Fruit fly (Drosophila melanogaster): Measurements from ENCODE around the gene CG11317.

Gene CG11317

dm6 chr3R:31064653-31065322 lies 32.3 kb downstream of the CG11317 start, which contains the start of gene Sox100B (continued):
- no peak for TF ChIP-seq Sry-β (GFP tag; optimal IDR thresholded peaks at IDR 0.05)
- TF ChIP-seq bab2 (GFP tag; optimal IDR thresholded peaks at IDR 0.05) = peak; percentile 36
- TF ChIP-seq D19A (tag; optimal IDR thresholded peaks at IDR 0.05) = peak; percentile 78
- no peak for TF ChIP-seq CHES-1-like (GFP tag; optimal IDR thresholded peaks at IDR 0.05)
- no peak for TF ChIP-seq CG7928 (GFP tag; optimal IDR thresholded peaks at IDR 0.05)
- no peak for TF ChIP-seq CG11247 (GFP tag; IDR thresholded peaks at IDR 0.05)
- TF ChIP-seq CG14965 (GFP tag; optimal IDR thresholded peaks at IDR 0.05; ENCODE audit: borderline replicate concordance) = no peak
- no peak for TF ChIP-seq dm (GFP tag; optimal IDR thresholded peaks at IDR 0.05)
- peak; percentile 78 for TF ChIP-seq fd96Cb (tag; optimal IDR thresholded peaks at IDR 0.05)
- 0 out of 2 replicates have a peak, but pooled peaks have one; percentile 13 for TF ChIP-seq CG9932 (GFP tag; IDR thresholded peaks at IDR 0.05)
- peak; percentile 64 for TF ChIP-seq Chrac-16 (GFP tag; optimal IDR thresholded peaks at IDR 0.05)
- TF ChIP-seq stc (GFP tag; IDR thresholded peaks at IDR 0.05) = 0 out of 2 replicates have a peak, but pooled peaks have one; percentile 54
- no peak for TF ChIP-seq Tbp (GFP tag; optimal IDR thresholded peaks at IDR 0.05)
- TF ChIP-seq HLH54F (GFP tag; optimal IDR thresholded peaks at IDR 0.05) = no peak
- TF ChIP-seq Abd-B (GFP tag; optimal IDR thresholded peaks at IDR 0.05) = peak; percentile 43
- TF ChIP-seq ap (GFP tag; IDR thresholded peaks at IDR 0.05) = peak; percentile 24; the same call in 1 of the 2 replicates
- TF ChIP-seq hbn (GFP tag; IDR thresholded peaks at IDR 0.05; ENCODE audit: partially characterized antibody) = no peak
- TF ChIP-seq Doc3 (GFP tag; IDR thresholded peaks at IDR 0.05; ENCODE audit: partially characterized antibody) = no peak
- TF ChIP-seq CoRest (tag; optimal IDR thresholded peaks at IDR 0.05) = peak; percentile 75
- TF ChIP-seq nau (GFP tag; optimal IDR thresholded peaks at IDR 0.05) = no peak
- no peak for TF ChIP-seq nom (GFP tag; optimal IDR thresholded peaks at IDR 0.05)
- TF ChIP-seq Fer2 (tag; optimal IDR thresholded peaks at IDR 0.05) = no peak
- TF ChIP-seq sd (tag; optimal IDR thresholded peaks at IDR 0.05) = no peak
- peak; percentile 26 for TF ChIP-seq CG10462 (GFP tag; optimal IDR thresholded peaks at IDR 0.05)
- TF ChIP-seq amos (GFP tag; IDR thresholded peaks at IDR 0.05; ENCODE audit: partially characterized antibody) = no peak
- peak; percentile 70 for TF ChIP-seq Blimp-1 (GFP tag; optimal IDR thresholded peaks at IDR 0.05)
- TF ChIP-seq TFAM (GFP tag; optimal IDR thresholded peaks at IDR 0.05) = no peak
- peak; percentile 76 for TF ChIP-seq E2f1 (GFP tag; IDR thresholded peaks at IDR 0.05)
- TF ChIP-seq CG8478 (optimal IDR thresholded peaks at IDR 0.05) = no peak
- TF ChIP-seq Scr (GFP tag; IDR thresholded peaks at IDR 0.05; ENCODE audit: partially characterized antibody) = no peak
- no peak for TF ChIP-seq CG11456 (GFP tag; IDR thresholded peaks at IDR 0.05)
- no peak for TF ChIP-seq wdn (GFP tag; IDR thresholded peaks at IDR 0.05)
- peak; percentile 63; the same call in 2 of the 3 replicates for TF ChIP-seq tgo (GFP tag; IDR thresholded peaks at IDR 0.05)
- TF ChIP-seq CG12299 (tag; optimal IDR thresholded peaks at IDR 0.05) = no peak
- TF ChIP-seq ham (GFP tag; IDR thresholded peaks at IDR 0.05) = no peak
- TF ChIP-seq Trl (optimal IDR thresholded peaks at IDR 0.05) = no peak
- no peak for TF ChIP-seq Trl (GFP tag; optimal IDR thresholded peaks at IDR 0.05)
- no peak for TF ChIP-seq sc (optimal IDR thresholded peaks at IDR 0.05)
- TF ChIP-seq sc (GFP tag; optimal IDR thresholded peaks at IDR 0.05) = peak; percentile 54
- TF ChIP-seq B-H2 (GFP tag; optimal IDR thresholded peaks at IDR 0.05) = no peak
- no peak for TF ChIP-seq CG4854 (GFP tag; optimal IDR thresholded peaks at IDR 0.05)
- no peak for TF ChIP-seq Ets65A (GFP tag)
- TF ChIP-seq CG9876 (GFP tag; optimal IDR thresholded peaks at IDR 0.05) = no peak
- TF ChIP-seq gsb-n (tag; optimal IDR thresholded peaks at IDR 0.05) = peak; percentile 81
- no peak; the same call in 1 of the 2 replicates for TF ChIP-seq sim (GFP tag; IDR thresholded peaks at IDR 0.05)
- peak; percentile 36; the same call in 1 of the 3 replicates for TF ChIP-seq Mrtf (GFP tag; IDR thresholded peaks at IDR 0.05)
- TF ChIP-seq CG2116 (GFP tag; optimal IDR thresholded peaks at IDR 0.05) = peak; percentile 19
- peak; percentile 22; the same call in 1 of the 4 replicates for TF ChIP-seq Gug (GFP tag; IDR thresholded peaks at IDR 0.05)
- TF ChIP-seq Nf-YA (GFP tag; IDR thresholded peaks at IDR 0.05) = no peak; the same call in 1 of the 2 replicates
- no peak for TF ChIP-seq Side (GFP tag; optimal IDR thresholded peaks at IDR 0.05)
- TF ChIP-seq Oli (tag; optimal IDR thresholded peaks at IDR 0.05) = peak; percentile 70
